Fruit fly (Drosophila melanogaster) Kc167 (cell line): ENCODE data around the gene CG5860.

ENCODE experiments used
- h ChIP-seq: fragments of >200 bp; optimal IDR thresholded peaks from 3 replicates; lab custom pipeline; 2018; ENCODE audit warnings: missing external identifiers
- insv ChIP-seq: fragments of >200 bp; optimal IDR thresholded peaks from 3 replicates; lab custom pipeline; 2018; ENCODE audit warnings: missing external identifiers
- psq ChIP-seq: fragments of >200 bp; optimal IDR thresholded peaks from 2 replicates; lab custom pipeline; 2017; ENCODE audit warnings: missing external identifiers

DNA sequence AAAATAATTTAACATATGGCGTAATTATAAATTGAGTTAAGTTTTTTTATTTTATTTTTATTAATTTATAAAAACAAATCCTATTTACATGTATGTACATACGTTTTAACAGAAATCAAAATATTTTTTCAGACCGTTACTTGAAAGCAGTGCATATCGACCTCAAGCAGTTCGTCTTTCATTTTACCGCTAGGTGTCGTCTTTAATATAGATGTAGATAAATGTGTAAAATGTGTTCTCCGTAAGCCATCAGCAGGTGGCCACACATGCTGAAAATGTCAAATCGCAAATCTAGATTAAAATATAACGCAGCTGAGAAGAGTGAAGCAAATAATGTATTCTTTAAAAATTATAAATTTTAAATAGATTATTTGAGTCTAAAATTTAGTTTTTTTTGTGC, 40.0 kb downstream of the CG5860 start:
- TF ChIP-seq psq (lab: Kevin White, UChicago): no peak
- no peak for TF ChIP-seq h (lab: Kevin White, UChicago)
- no peak for TF ChIP-seq insv
